Fruit fly (Drosophila melanogaster): ENCODE measurements around the gene vrs.

Gene vrs

DNA sequence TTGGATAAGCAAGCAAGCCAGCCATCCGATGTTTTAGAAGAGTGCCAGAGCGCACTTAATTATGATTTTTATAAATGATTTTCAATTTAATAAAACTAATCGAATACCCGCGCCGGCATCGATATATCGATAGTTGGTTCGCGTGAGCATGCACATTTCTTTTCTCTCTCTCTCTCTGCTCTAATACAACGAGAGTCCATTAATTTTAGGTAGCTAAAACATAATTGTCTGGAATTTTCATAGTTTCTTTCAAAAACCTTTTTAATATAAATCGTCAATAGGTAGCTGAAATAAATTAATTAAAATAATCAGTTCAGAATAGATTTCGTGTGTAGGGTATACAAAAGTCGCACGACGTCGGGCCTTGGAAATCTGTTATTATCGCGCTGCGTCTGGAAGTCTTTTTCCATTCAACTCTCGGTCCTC lies 1.4 kb downstream of the vrs start, which contains the start of gene CG18549 (continued):
- TF ChIP-seq CG1832 (GFP tag; optimal IDR thresholded peaks at IDR 0.05) (no peak), CG11093 (GFP tag; IDR thresholded peaks at IDR 0.05) (peak; percentile 100), oc (tag; optimal IDR thresholded peaks at IDR 0.05) (peak; percentile 100), Aef1 (GFP tag; IDR thresholded peaks at IDR 0.05) (peak; percentile 100), CG30431 (GFP tag; optimal IDR thresholded peaks at IDR 0.05) (peak; percentile 99), CG12236 (GFP tag; optimal IDR thresholded peaks at IDR 0.05) (peak; percentile 99), tx (GFP tag; optimal IDR thresholded peaks at IDR 0.05) (peak; percentile 99), Mes4 (GFP tag; optimal IDR thresholded peaks at IDR 0.05) (peak; percentile 99), Dref (GFP tag; IDR thresholded peaks at IDR 0.05) (peak; percentile 82), CG8478 (optimal IDR thresholded peaks at IDR 0.05) (no peak), gcm2 (GFP tag; optimal IDR thresholded peaks at IDR 0.05) (peak; percentile 99), CG18619 (GFP tag; optimal IDR thresholded peaks at IDR 0.05) (peak; percentile 100), BEAF-32 (GFP tag; optimal IDR thresholded peaks at IDR 0.05) (peak; percentile 85), CG3065 (GFP tag; optimal IDR thresholded peaks at IDR 0.05) (peak; percentile 99), CG14441 (GFP tag; IDR thresholded peaks at IDR 0.05) (peak; percentile 100), CG14710 (tag; optimal IDR thresholded peaks at IDR 0.05) (peak; percentile 99), corto (GFP tag; optimal IDR thresholded peaks at IDR 0.05) (peak; percentile 100), pfk (GFP tag; optimal IDR thresholded peaks at IDR 0.05) (peak; percentile 79), mirr (GFP tag; optimal IDR thresholded peaks at IDR 0.05) (peak; percentile 99), CHES-1-like (GFP tag; optimal IDR thresholded peaks at IDR 0.05) (peak; percentile 99), lola (GFP tag; optimal IDR thresholded peaks at IDR 0.05) (peak in 1 of 3 experiments; percentile 100), Kr (GFP tag; optimal IDR thresholded peaks at IDR 0.05) (peak; percentile 73), CG10209 (GFP tag; optimal IDR thresholded peaks at IDR 0.05) (peak; percentile 100), CrebB (tag; optimal IDR thresholded peaks at IDR 0.05) (peak; percentile 100), inv (GFP tag; IDR thresholded peaks at IDR 0.05; ENCODE audit: partially characterized antibody) (peak; percentile 68), CG1024 (GFP tag; IDR thresholded peaks at IDR 0.05) (peak; percentile 98), Ssrp (tag; optimal IDR thresholded peaks at IDR 0.05) (peak; percentile 100), CG3281 (GFP tag; optimal IDR thresholded peaks at IDR 0.05) (peak; percentile 99), CG6813 (GFP tag; optimal IDR thresholded peaks at IDR 0.05) (peak; percentile 99), CG15479 (GFP tag; optimal IDR thresholded peaks at IDR 0.05) (peak; percentile 71), ftz-f1 (GFP tag; optimal IDR thresholded peaks at IDR 0.05) (peak; percentile 94), CG15073 (GFP tag; optimal IDR thresholded peaks at IDR 0.05) (peak; percentile 94), ssp (GFP tag; IDR thresholded peaks at IDR 0.05) (peak; percentile 97), ATbp (GFP tag; optimal IDR thresholded peaks at IDR 0.05) (peak; percentile 100), Spps (tag; optimal IDR thresholded peaks at IDR 0.05) (peak; percentile 100), zen2 (GFP tag; IDR thresholded peaks at IDR 0.05; ENCODE audit: partially characterized antibody) (peak; percentile 84), jigr1 (GFP tag; IDR thresholded peaks at IDR 0.05) (peak; percentile 99), CG9609 (GFP tag; optimal IDR thresholded peaks at IDR 0.05) (peak; percentile 99), CG6683 (GFP tag; optimal IDR thresholded peaks at IDR 0.05) (peak; percentile 99), da (GFP tag; optimal IDR thresholded peaks at IDR 0.05) (peak; percentile 97), CG43689 (GFP tag; IDR thresholded peaks at IDR 0.05) (peak; percentile 99), Doc2 (GFP tag; IDR thresholded peaks at IDR 0.05) (peak; percentile 98), psq (GFP tag; optimal IDR thresholded peaks at IDR 0.05) (peak; percentile 97), CG16863 (GFP tag; optimal IDR thresholded peaks at IDR 0.05) (peak; percentile 99), CG9932 (GFP tag; IDR thresholded peaks at IDR 0.05) (peak; percentile 99), gsb (GFP tag; IDR thresholded peaks at IDR 0.05) (peak; percentile 100), crol (GFP tag; IDR thresholded peaks at IDR 0.05) (peak; percentile 89), CG2202 (tag; optimal IDR thresholded peaks at IDR 0.05) (peak; percentile 100), Sin3A (optimal IDR thresholded peaks at IDR 0.05) (no peak), Tbp (GFP tag; optimal IDR thresholded peaks at IDR 0.05) (peak; percentile 35), CG31224 (GFP tag; IDR thresholded peaks at IDR 0.05) (peak; percentile 98), slbo (GFP tag; IDR thresholded peaks at IDR 0.05) (peak; percentile 100)
